Worm (Caenorhabditis elegans) whole organism, young adult: ENCODE results near the gene ubxn-4.

Experiments
- B0035.1 ChIP-seq: sonication (generic microtip); optimal IDR thresholded peaks from 2 replicates; lab custom pipeline; 2016; ENCODE audit warnings: missing genetic modification characterization, mild to moderate bottlenecking, missing compliant biosample characterization, missing genotype, missing genetic modification reagents
- F22D6.2 ChIP-seq: sonication (generic microtip); optimal IDR thresholded peaks from 2 replicates; lab custom pipeline; 2016; ENCODE audit warnings: mild to moderate bottlenecking, missing genetic modification characterization, missing compliant biosample characterization
- F37B4.10 ChIP-seq: fragments of 200-800 bp; sonication (Bioruptor generic); IDR thresholded peaks from 2 replicates; pipeline ENCODE4 v1.3.6; 2022; ENCODE audit warnings: missing genetic modification characterization, missing compliant biosample characterization
- F52B5.7 ChIP-seq: sonication (generic microtip); optimal IDR thresholded peaks from 2 replicates; lab custom pipeline; 2016; ENCODE audit warnings: mild to moderate bottlenecking, missing genetic modification characterization, missing compliant biosample characterization
- T07F8.4 ChIP-seq: sonication (generic microtip); optimal IDR thresholded peaks from 2 replicates; lab custom pipeline; 2016; ENCODE audit warnings: mild to moderate bottlenecking, missing genetic modification characterization, moderate library complexity, missing compliant biosample characterization
- Y79H2A.3 ChIP-seq: fragments of 200-800 bp; sonication (Bioruptor generic); conservative IDR thresholded peaks from 2 replicates; pipeline ENCODE4 v1.3.6; 2022; ENCODE audit warnings: missing genetic modification reagents, missing genetic modification characterization, missing compliant biosample characterization
- attf-3 ChIP-seq: fragments of 200-800 bp; sonication (Bioruptor generic); conservative IDR thresholded peaks from 2 replicates; pipeline ENCODE4 v1.3.6; 2022; ENCODE audit warnings: missing genetic modification reagents, missing genetic modification characterization, missing compliant biosample characterization
- bed-1 ChIP-seq: fragments of 200-800 bp; sonication (Bioruptor generic); IDR thresholded peaks from 2 replicates; pipeline ENCODE4 v1.3.6; 2022; ENCODE audit warnings: missing genetic modification reagents, missing genetic modification characterization, missing compliant biosample characterization
- cebp-1 ChIP-seq, 2 experiments: fragments of 200-800 bp in 1 of 2; sonication (Bioruptor generic) in 1 of 2; sonication (generic microtip) in 1 of 2; IDR thresholded peaks in 1 of 2; optimal IDR thresholded peaks in 1 of 2; 2 replicates each; pipeline versions ENCODE4 v1.3.6 to Lab custom; 2017 to 2022; ENCODE audit warnings: missing compliant biosample characterization in 2 of 2, missing genetic modification characterization in 2 of 2, mild to moderate bottlenecking in 1 of 2, missing genetic modification reagents in 1 of 2, moderate library complexity in 1 of 2
- ceh-27 ChIP-seq: fragments of 200-800 bp; sonication (Bioruptor generic); optimal IDR thresholded peaks from 2 replicates; lab custom pipeline; 2018; ENCODE audit warnings: mild to moderate bottlenecking, missing genetic modification characterization, moderate library complexity, missing compliant biosample characterization
- ceh-40 ChIP-seq: fragments of 200-800 bp; sonication (Bioruptor generic); IDR thresholded peaks from 2 replicates; pipeline ENCODE4 v1.3.6; 2022; ENCODE audit warnings: missing genetic modification characterization, missing compliant biosample characterization
- ceh-79 ChIP-seq: sonication (generic microtip); optimal IDR thresholded peaks from 2 replicates; lab custom pipeline; 2017; ENCODE audit warnings: mild to moderate bottlenecking, missing genetic modification characterization, missing compliant biosample characterization
- chd-7 ChIP-seq: sonication (generic microtip); optimal IDR thresholded peaks from 2 replicates; lab custom pipeline; 2016; ENCODE audit warnings: mild to moderate bottlenecking, missing genetic modification characterization, moderate library complexity, missing compliant biosample characterization
- dpff-1 ChIP-seq: sonication (generic microtip); optimal IDR thresholded peaks from 2 replicates; lab custom pipeline; 2017; ENCODE audit warnings: mild to moderate bottlenecking, missing genetic modification characterization, missing compliant biosample characterization
- efl-1 ChIP-seq: fragments of 150-350 bp; optimal IDR thresholded peaks from 2 replicates; lab custom pipeline; 2014; ENCODE audit warnings: missing biosample characterization, missing genetic modification reagents, missing genetic modification characterization
- egl-44 ChIP-seq: fragments of 200-800 bp; sonication (Bioruptor generic); IDR thresholded peaks from 2 replicates; pipeline ENCODE4 v1.3.6; 2022; ENCODE audit warnings: missing genetic modification reagents, missing genetic modification characterization, missing compliant biosample characterization
- egrh-3 ChIP-seq: fragments of 200-800 bp; sonication (Bioruptor generic); IDR thresholded peaks from 2 replicates; pipeline ENCODE4 v1.3.6; 2022; ENCODE audit warnings: missing genetic modification reagents, missing genetic modification characterization, missing compliant biosample characterization
- ets-4 ChIP-seq: fragments of 200-800 bp; sonication (Bioruptor generic); optimal IDR thresholded peaks from 2 replicates; lab custom pipeline; 2018; ENCODE audit warnings: mild to moderate bottlenecking, missing genetic modification characterization, missing compliant biosample characterization
- gei-17 ChIP-seq: fragments of 200-800 bp; sonication (Bioruptor generic); optimal IDR thresholded peaks from 2 replicates; lab custom pipeline; 2018; ENCODE audit warnings: mild to moderate bottlenecking, missing genetic modification characterization, missing compliant biosample characterization
- hmg-1.2 ChIP-seq: fragments of 200-800 bp; sonication (Bioruptor generic); IDR thresholded peaks from 2 replicates; pipeline ENCODE4 v1.3.6; 2022; ENCODE audit warnings: missing genetic modification reagents, missing genetic modification characterization, missing compliant biosample characterization
- lin-26 ChIP-seq: fragments of 200-800 bp; sonication (Bioruptor generic); IDR thresholded peaks from 2 replicates; pipeline ENCODE4 v1.3.6; 2022; ENCODE audit warnings: missing genetic modification reagents, missing genetic modification characterization, missing compliant biosample characterization
- lin-35 ChIP-seq, 3 experiments: fragments of 150-350 bp in 2 of 3; sonication (generic microtip) in 1 of 3; optimal IDR thresholded peaks; 2 replicates each; lab custom pipeline; 2014 to 2018; ENCODE audit warnings: missing biosample characterization in 3 of 3, missing genetic modification characterization in 3 of 3, missing genetic modification reagents in 3 of 3
- lin-40 ChIP-seq: sonication (generic microtip); optimal IDR thresholded peaks from 2 replicates; lab custom pipeline; 2016; ENCODE audit warnings: missing genetic modification characterization, mild to moderate bottlenecking, missing compliant biosample characterization, missing genotype, missing genetic modification reagents
- lin-54 ChIP-seq: fragments of 200-800 bp; sonication (Bioruptor generic); optimal IDR thresholded peaks from 2 replicates; lab custom pipeline; 2018; ENCODE audit warnings: mild to moderate bottlenecking, missing genetic modification characterization, missing compliant biosample characterization
- lsl-1 ChIP-seq: fragments of 200-800 bp; sonication (Bioruptor generic); optimal IDR thresholded peaks from 2 replicates; lab custom pipeline; 2018; ENCODE audit warnings: mild to moderate bottlenecking, missing genetic modification characterization, moderate library complexity, missing compliant biosample characterization
- nfya-1 ChIP-seq: sonication (generic microtip); optimal IDR thresholded peaks from 2 replicates; lab custom pipeline; 2017; ENCODE audit warnings: antibody characterized with exemption, missing compliant biosample characterization, missing genetic modification characterization, borderline replicate concordance; ENCODE audit not compliant: insufficient read depth
- pha-4 ChIP-seq: fragments of 150-350 bp; sonication (generic microtip); optimal IDR thresholded peaks from 2 replicates; lab custom pipeline; 2014; ENCODE audit warnings: missing biosample characterization, missing genetic modification reagents, missing genetic modification characterization
- rcor-1 ChIP-seq: fragments of 200-800 bp; sonication (Bioruptor generic); IDR thresholded peaks from 2 replicates; pipeline ENCODE4 v1.3.6; 2022; ENCODE audit warnings: missing genetic modification reagents, missing genetic modification characterization, missing compliant biosample characterization
- snpc-1.3 ChIP-seq: sonication (generic microtip); optimal IDR thresholded peaks from 2 replicates; lab custom pipeline; 2017; ENCODE audit warnings: missing genetic modification characterization, mild to moderate bottlenecking, missing compliant biosample characterization, antibody characterized with exemption, moderate library complexity, missing genotype, missing genetic modification reagents; ENCODE audit not compliant: insufficient read depth
- snpc-4 ChIP-seq, 5 experiments: fragments of 150-350 bp in 1 of 5; sonication (generic microtip) in 4 of 5; optimal IDR thresholded peaks; 2 replicates each; lab custom pipeline; 2014 to 2018; ENCODE audit warnings: missing genetic modification characterization in 5 of 5, missing biosample characterization in 3 of 5, antibody characterized with exemption in 2 of 5, mild to moderate bottlenecking in 2 of 5, missing compliant biosample characterization in 2 of 5, missing genotype in 2 of 5, moderate library complexity in 2 of 5, missing genetic modification reagents in 1 of 5
- tbx-9 ChIP-seq: sonication (generic microtip); optimal IDR thresholded peaks from 2 replicates; lab custom pipeline; 2016; ENCODE audit warnings: borderline replicate concordance, missing genetic modification characterization, inconsistent platforms, missing compliant biosample characterization
- unc-62 ChIP-seq: fragments of 150-350 bp; optimal IDR thresholded peaks from 2 replicates; lab custom pipeline; 2014; ENCODE audit warnings: missing biosample characterization, missing genetic modification reagents, missing genetic modification characterization
- xnd-1 ChIP-seq: sonication (generic microtip); optimal IDR thresholded peaks from 2 replicates; lab custom pipeline; 2016; ENCODE audit warnings: missing genotype, missing genetic modification reagents, missing genetic modification characterization, missing compliant biosample characterization
- ztf-18 ChIP-seq: sonication (generic microtip); optimal IDR thresholded peaks from 2 replicates; lab custom pipeline; 2016; ENCODE audit warnings: missing genotype, mild to moderate bottlenecking, missing genetic modification characterization, missing compliant biosample characterization
- ztf-22 ChIP-seq: fragments of 200-800 bp; sonication (Bioruptor generic); optimal IDR thresholded peaks from 2 replicates; lab custom pipeline; 2018; ENCODE audit warnings: mild to moderate bottlenecking, missing genetic modification characterization, moderate library complexity, missing compliant biosample characterization
- ztf-26 ChIP-seq: sonication (generic microtip); optimal IDR thresholded peaks from 2 replicates; lab custom pipeline; 2017; ENCODE audit warnings: missing genetic modification characterization, missing compliant biosample characterization

ubxn-4 gene

DNA sequence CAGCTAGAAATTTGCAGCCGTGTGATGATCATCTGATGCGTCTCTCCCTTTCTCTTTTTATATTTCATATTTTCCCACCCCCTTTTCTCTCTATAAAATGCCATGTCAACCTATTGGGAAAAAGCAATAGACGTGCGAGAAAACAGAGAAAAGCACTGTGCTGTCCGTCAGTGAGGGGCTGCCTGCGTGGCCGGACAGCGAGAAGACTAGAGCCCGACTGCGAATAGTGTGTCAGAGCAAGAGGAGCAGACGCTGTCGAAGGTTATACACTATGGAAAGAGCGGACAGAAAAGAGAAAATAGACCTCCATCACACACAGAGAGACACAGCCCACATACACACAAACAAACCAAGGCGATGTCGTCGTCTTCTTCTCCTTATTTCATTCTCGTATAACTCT, 19.7 kb upstream of the ubxn-4 start (continued):
- TF ChIP-seq lin-35 (GFP tag; optimal IDR thresholded peaks at IDR 0.05; lab: Kevin White, UChicago) (peak in 1 of 3 experiments; percentile 27), dpff-1 (tag; lab: Kevin White, UChicago) (no peak), tbx-9 (tag; lab: Kevin White, UChicago) (no peak), attf-3 (peak; percentile 47; the same call in 1 of the 2 replicates), lin-40 (tag; lab: Kevin White, UChicago) (peak; percentile 74), gei-17 (no peak), ceh-40 (no peak), ets-4 (peak; percentile 68), unc-62 (peak; percentile 61), ztf-22 (no peak), lin-26 (GFP tag; lab: Robert Waterston, UW) (peak; percentile 82), rcor-1 (GFP tag; lab: Robert Waterston, UW) (peak; percentile 63), B0035.1 (no peak), hmg-1.2 (GFP tag; lab: Robert Waterston, UW) (peak; percentile 86), bed-1 (GFP tag; lab: Robert Waterston, UW) (no peak), snpc-4 (GFP tag; optimal IDR thresholded peaks at IDR 0.05; lab: Kevin White, UChicago) (no peak), snpc-4 (tag; optimal IDR thresholded peaks at IDR 0.05; lab: Kevin White, UChicago) (peak; percentile 22 to 64 (median 59)), efl-1 (GFP tag; lab: Kevin White, UChicago) (no peak), cebp-1 (GFP tag; IDR thresholded peaks at IDR 0.05; lab: Robert Waterston, UW) (peak; percentile 67; the same call in 1 of the 2 replicates), cebp-1 (tag; optimal IDR thresholded peaks at IDR 0.05; lab: Kevin White, UChicago) (peak; percentile 83), lin-54 (peak; percentile 43), F22D6.2 (tag; lab: Kevin White, UChicago) (peak; percentile 35), nfya-1 (tag; lab: Kevin White, UChicago) (no peak), ceh-27 (peak; percentile 49), ztf-18 (peak; percentile 38), ztf-26 (tag; lab: Kevin White, UChicago) (peak; percentile 54)

DNA sequence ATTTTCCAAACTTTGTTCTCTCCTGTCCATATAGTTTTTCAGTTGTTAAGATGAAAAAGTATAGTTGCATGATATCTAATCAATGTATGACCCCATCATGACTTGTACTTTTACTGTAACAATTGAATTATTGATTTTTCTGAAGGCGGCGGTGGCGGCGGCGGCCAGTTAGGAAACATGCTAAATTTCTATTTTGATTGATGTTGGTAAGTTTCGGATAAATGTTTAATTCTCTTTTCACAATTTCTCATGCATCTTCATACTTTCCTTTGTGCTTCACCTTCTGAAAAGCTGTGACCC, 12.6 kb upstream of the ubxn-4 start, which contains the start of gene sor-1:
Gene sor-1 (plus strand): TSS at position 201 of the 300 bp plus-strand sequence.
- TF ChIP-seq ceh-27 (no peak), lsl-1 (GFP tag; lab: Kevin White, UChicago) (no peak), snpc-1.3 (tag; lab: Kevin White, UChicago) (no peak), F37B4.10 (GFP tag; lab: Robert Waterston, UW) (no peak), T07F8.4 (no peak), F52B5.7 (tag; lab: Kevin White, UChicago) (no peak), chd-7 (tag; lab: Kevin White, UChicago) (no peak), nfya-1 (tag; lab: Kevin White, UChicago) (no peak), rcor-1 (GFP tag; lab: Robert Waterston, UW) (no peak), egl-44 (GFP tag; lab: Robert Waterston, UW) (no peak), pha-4 (tag; lab: Kevin White, UChicago) (no peak), egrh-3 (no peak), xnd-1 (tag; lab: Kevin White, UChicago) (no peak), ztf-26 (tag; lab: Kevin White, UChicago) (no peak), lin-26 (GFP tag; lab: Robert Waterston, UW) (no peak), Y79H2A.3 (GFP tag; lab: Robert Waterston, UW) (no peak), ceh-79 (tag; lab: Kevin White, UChicago) (no peak)
